Worm (Caenorhabditis elegans): ENCODE results near the gene dpy-3.

ce11 chrX:2096804-2097203 lies 48.6 kb downstream of the dpy-3 start, which contains the start of gene T21D9.2:
- no peak for TF ChIP-seq fos-1 (tag; optimal IDR thresholded peaks at IDR 0.05)
- no peak for TF ChIP-seq elt-1 (tag; optimal IDR thresholded peaks at IDR 0.05)
